Worm (Caenorhabditis elegans) whole organism, L4 larva: ENCODE data around the gene lgc-10.

Experiments used
- ZK546.5 ChIP-seq, 2 experiments: sonication (generic microtip); optimal IDR thresholded peaks; 2 replicates each; lab custom pipeline; 2017; ENCODE audit warnings: missing biosample characterization in 2 of 2, missing genetic modification characterization in 2 of 2
- ceh-20 ChIP-seq: fragments of 200-800 bp; sonication (Bioruptor generic); IDR thresholded peaks from 2 replicates; pipeline ENCODE4 v1.3.6; 2022; ENCODE audit warnings: missing genetic modification reagents, missing genetic modification characterization, missing compliant biosample characterization
- daf-19 ChIP-seq: fragments of 200-800 bp; sonication (Bioruptor generic); conservative IDR thresholded peaks from 2 replicates; pipeline ENCODE4 v1.3.6; 2022; ENCODE audit warnings: missing genetic modification characterization, missing compliant biosample characterization
- fkh-10 ChIP-seq: fragments of 150-350 bp; optimal IDR thresholded peaks from 2 replicates; lab custom pipeline; 2014; ENCODE audit warnings: missing biosample characterization, missing genetic modification reagents, missing genetic modification characterization
- fos-1 ChIP-seq: fragments of 150-350 bp; optimal IDR thresholded peaks from 2 replicates; lab custom pipeline; 2014; ENCODE audit warnings: missing biosample characterization, missing genetic modification characterization
- lim-7 ChIP-seq: fragments of 200-800 bp; sonication (Bioruptor generic); IDR thresholded peaks from 2 replicates; pipeline ENCODE4 v1.3.6; 2022; ENCODE audit warnings: missing genetic modification characterization, missing compliant biosample characterization
- lin-29 ChIP-seq: fragments of 200-800 bp; sonication (Bioruptor generic); IDR thresholded peaks from 2 replicates; pipeline ENCODE4 v1.3.6; 2022; ENCODE audit warnings: missing genetic modification reagents, missing genetic modification characterization, missing compliant biosample characterization
- lir-3 ChIP-seq: sonication (generic microtip); optimal IDR thresholded peaks from 2 replicates; lab custom pipeline; 2016; ENCODE audit warnings: mild to moderate bottlenecking, missing genetic modification characterization, missing compliant biosample characterization
- lsy-2 ChIP-seq, 2 experiments: fragments of 150-350 bp in 1 of 2; sonication (generic microtip) in 1 of 2; optimal IDR thresholded peaks; 2 replicates each; lab custom pipeline; 2014 to 2017; ENCODE audit warnings: missing biosample characterization in 2 of 2, missing genetic modification characterization in 2 of 2
- nhr-237 ChIP-seq: sonication (generic microtip); optimal IDR thresholded peaks from 2 replicates; lab custom pipeline; 2017; ENCODE audit warnings: missing biosample characterization, missing genetic modification characterization
- nhr-25 ChIP-seq: sonication (generic microtip); optimal IDR thresholded peaks from 2 replicates; lab custom pipeline; 2017; ENCODE audit warnings: missing genetic modification characterization, mild to moderate bottlenecking, missing compliant biosample characterization, antibody characterized with exemption, moderate library complexity, borderline replicate concordance; ENCODE audit not compliant: insufficient read depth
- pha-4 ChIP-seq, 2 experiments: fragments of 150-350 bp in 1 of 2; fragments of 200-800 bp in 1 of 2; sonication (Bioruptor generic) in 1 of 2; IDR thresholded peaks in 1 of 2; optimal IDR thresholded peaks in 1 of 2; 2 replicates each; pipeline versions ENCODE4 v1.3.6 to Lab custom; 2014 to 2022; ENCODE audit warnings: missing genetic modification characterization in 2 of 2, missing genetic modification reagents in 2 of 2, missing biosample characterization in 1 of 2, missing compliant biosample characterization in 1 of 2
- ztf-11 ChIP-seq: fragments of 150-350 bp; optimal IDR thresholded peaks from 2 replicates; lab custom pipeline; 2014; ENCODE audit warnings: missing biosample characterization, missing genetic modification characterization

ce11 chrIV:6416553-6416952 lies 40.8 kb downstream of the lgc-10 start, which contains the start of gene Y73B6BL.22:
- no peak for TF ChIP-seq lsy-2 (tag; optimal IDR thresholded peaks at IDR 0.05; lab: Kevin White, UChicago)
- TF ChIP-seq lim-7 (GFP tag; lab: Robert Waterston, UW) = no peak
- TF ChIP-seq daf-19 (GFP tag; lab: Robert Waterston, UW) = no peak
- no peak for TF ChIP-seq ceh-20
- TF ChIP-seq lir-3 = no peak
- no peak for TF ChIP-seq nhr-237 (tag; lab: Kevin White, UChicago)
- TF ChIP-seq fkh-10 (GFP tag; lab: Kevin White, UChicago) = no peak
- no peak for TF ChIP-seq ztf-11 (tag; lab: Kevin White, UChicago)
- TF ChIP-seq nhr-25 = no peak
- no peak for TF ChIP-seq fos-1 (tag; lab: Kevin White, UChicago)
- no peak for TF ChIP-seq lin-29 (GFP tag; lab: Robert Waterston, UW)
- TF ChIP-seq pha-4 (GFP tag; IDR thresholded peaks at IDR 0.05; lab: Robert Waterston, UW) = no peak
- TF ChIP-seq pha-4 (tag; optimal IDR thresholded peaks at IDR 0.05; lab: Kevin White, UChicago) = no peak
- TF ChIP-seq ZK546.5 (tag; optimal IDR thresholded peaks at IDR 0.05; lab: Kevin White, UChicago) = no peak
